Worm (Caenorhabditis elegans) whole organism, mixed stage, embryonic: ENCODE results near the gene srpa-72.

Experiments
- M03D4.4 ChIP-seq: sonication (generic microtip); optimal IDR thresholded peaks from 2 replicates; lab custom pipeline; 2017; ENCODE audit warnings: mild to moderate bottlenecking, missing genetic modification characterization, missing compliant biosample characterization
- bed-3 ChIP-seq: fragments of 200-800 bp; sonication (Bioruptor generic); optimal IDR thresholded peaks from 3 replicates; lab custom pipeline; 2018; ENCODE audit warnings: mild to moderate bottlenecking, missing genetic modification characterization, moderate library complexity, missing compliant biosample characterization
- blmp-1 ChIP-seq: fragments of 150-350 bp; optimal IDR thresholded peaks from 2 replicates; lab custom pipeline; 2014; ENCODE audit warnings: missing biosample characterization, missing genetic modification characterization
- ceh-39 ChIP-seq: fragments of 150-350 bp; optimal IDR thresholded peaks from 2 replicates; lab custom pipeline; 2014; ENCODE audit warnings: missing biosample characterization, missing genetic modification characterization
- ceh-43 ChIP-seq: fragments of 200-800 bp; sonication (Bioruptor generic); optimal IDR thresholded peaks from 2 replicates; lab custom pipeline; 2018; ENCODE audit warnings: mild to moderate bottlenecking, missing genetic modification characterization, moderate library complexity, missing compliant biosample characterization
- ceh-83 ChIP-seq: fragments of 200-800 bp; sonication (Bioruptor generic); optimal IDR thresholded peaks from 2 replicates; lab custom pipeline; 2018; ENCODE audit warnings: mild to moderate bottlenecking, missing genetic modification characterization, missing compliant biosample characterization
- ces-1 ChIP-seq: fragments of 150-350 bp; optimal IDR thresholded peaks from 2 replicates; lab custom pipeline; 2014; ENCODE audit warnings: missing biosample characterization, missing genetic modification reagents, missing genetic modification characterization
- drap-1 ChIP-seq: fragments of 200-800 bp; sonication (Bioruptor generic); optimal IDR thresholded peaks from 3 replicates; lab custom pipeline; 2018; ENCODE audit warnings: mild to moderate bottlenecking, missing genetic modification characterization, missing compliant biosample characterization
- elt-1 ChIP-seq: sonication (generic microtip); optimal IDR thresholded peaks from 2 replicates; lab custom pipeline; 2017; ENCODE audit warnings: missing genetic modification characterization, mild to moderate bottlenecking, missing compliant biosample characterization, antibody characterized with exemption, moderate library complexity, borderline replicate concordance; ENCODE audit not compliant: insufficient read depth
- flh-1 ChIP-seq: fragments of 200-800 bp; sonication (Bioruptor generic); optimal IDR thresholded peaks from 2 replicates; lab custom pipeline; 2018; ENCODE audit warnings: mild to moderate bottlenecking, missing genetic modification characterization, moderate library complexity, missing compliant biosample characterization
- ham-2 ChIP-seq: fragments of 200-800 bp; sonication (Bioruptor generic); optimal IDR thresholded peaks from 2 replicates; lab custom pipeline; 2018; ENCODE audit warnings: mild to moderate bottlenecking, missing genetic modification characterization, missing compliant biosample characterization
- hlh-1 ChIP-seq: fragments of 150-350 bp; optimal IDR thresholded peaks from 2 replicates; lab custom pipeline; 2014; ENCODE audit warnings: missing biosample characterization, missing genetic modification reagents, missing genetic modification characterization
- lin-13 ChIP-seq: fragments of 150-350 bp; optimal IDR thresholded peaks from 2 replicates; lab custom pipeline; 2014; ENCODE audit warnings: missing biosample characterization, missing genetic modification characterization
- lin-32 ChIP-seq: fragments of 200-800 bp; sonication (Bioruptor generic); optimal IDR thresholded peaks from 2 replicates; lab custom pipeline; 2018; ENCODE audit warnings: mild to moderate bottlenecking, missing genetic modification characterization, missing compliant biosample characterization
- lsy-2 ChIP-seq: fragments of 150-350 bp; optimal IDR thresholded peaks from 2 replicates; lab custom pipeline; 2014; ENCODE audit warnings: missing biosample characterization, missing genetic modification characterization
- mab-5 ChIP-seq: fragments of 150-350 bp; optimal IDR thresholded peaks from 2 replicates; lab custom pipeline; 2014; ENCODE audit warnings: missing biosample characterization, missing genetic modification characterization
- mls-2 ChIP-seq: sonication (generic microtip); optimal IDR thresholded peaks from 2 replicates; lab custom pipeline; 2016; ENCODE audit warnings: mild to moderate bottlenecking, missing genetic modification characterization, moderate library complexity, missing compliant biosample characterization
- nhr-2 ChIP-seq: fragments of 150-350 bp; optimal IDR thresholded peaks from 2 replicates; lab custom pipeline; 2014; ENCODE audit warnings: missing biosample characterization, missing genetic modification characterization
- nhr-237 ChIP-seq: fragments of 150-350 bp; optimal IDR thresholded peaks from 2 replicates; lab custom pipeline; 2014; ENCODE audit warnings: missing biosample characterization, missing genetic modification characterization
- nhr-76 ChIP-seq: sonication (generic microtip); optimal IDR thresholded peaks from 2 replicates; lab custom pipeline; 2017; ENCODE audit warnings: missing biosample characterization, missing genetic modification characterization
- snpc-4 ChIP-seq: fragments of 150-350 bp; optimal IDR thresholded peaks from 2 replicates; lab custom pipeline; 2014; ENCODE audit warnings: missing biosample characterization, missing genetic modification characterization
- tbx-8 ChIP-seq: fragments of 200-800 bp; sonication (Bioruptor generic); optimal IDR thresholded peaks from 2 replicates; lab custom pipeline; 2018; ENCODE audit warnings: mild to moderate bottlenecking, missing genetic modification characterization, moderate library complexity, missing compliant biosample characterization
- unc-120 ChIP-seq: sonication (generic microtip); optimal IDR thresholded peaks from 2 replicates; lab custom pipeline; 2017; ENCODE audit warnings: missing genetic modification characterization, missing compliant biosample characterization; ENCODE audit not compliant: poor library complexity, severe bottlenecking
- unc-39 ChIP-seq: fragments of 150-350 bp; optimal IDR thresholded peaks from 2 replicates; lab custom pipeline; 2014; ENCODE audit warnings: missing biosample characterization, missing genetic modification characterization
- unc-62 ChIP-seq: fragments of 150-350 bp; optimal IDR thresholded peaks from 2 replicates; lab custom pipeline; 2014; ENCODE audit warnings: missing biosample characterization, missing genetic modification reagents, missing genetic modification characterization
- ztf-11 ChIP-seq: fragments of 150-350 bp; optimal IDR thresholded peaks from 2 replicates; lab custom pipeline; 2014; ENCODE audit warnings: missing biosample characterization, missing genetic modification characterization

The srpa-72 gene

ce11 chrII:2801764-2802163 lies 14.5 kb downstream of the srpa-72 start:
- TF ChIP-seq lin-13 (tag; lab: Kevin White, UChicago) (peak; percentile 2), bed-3 (no peak)

DNA sequence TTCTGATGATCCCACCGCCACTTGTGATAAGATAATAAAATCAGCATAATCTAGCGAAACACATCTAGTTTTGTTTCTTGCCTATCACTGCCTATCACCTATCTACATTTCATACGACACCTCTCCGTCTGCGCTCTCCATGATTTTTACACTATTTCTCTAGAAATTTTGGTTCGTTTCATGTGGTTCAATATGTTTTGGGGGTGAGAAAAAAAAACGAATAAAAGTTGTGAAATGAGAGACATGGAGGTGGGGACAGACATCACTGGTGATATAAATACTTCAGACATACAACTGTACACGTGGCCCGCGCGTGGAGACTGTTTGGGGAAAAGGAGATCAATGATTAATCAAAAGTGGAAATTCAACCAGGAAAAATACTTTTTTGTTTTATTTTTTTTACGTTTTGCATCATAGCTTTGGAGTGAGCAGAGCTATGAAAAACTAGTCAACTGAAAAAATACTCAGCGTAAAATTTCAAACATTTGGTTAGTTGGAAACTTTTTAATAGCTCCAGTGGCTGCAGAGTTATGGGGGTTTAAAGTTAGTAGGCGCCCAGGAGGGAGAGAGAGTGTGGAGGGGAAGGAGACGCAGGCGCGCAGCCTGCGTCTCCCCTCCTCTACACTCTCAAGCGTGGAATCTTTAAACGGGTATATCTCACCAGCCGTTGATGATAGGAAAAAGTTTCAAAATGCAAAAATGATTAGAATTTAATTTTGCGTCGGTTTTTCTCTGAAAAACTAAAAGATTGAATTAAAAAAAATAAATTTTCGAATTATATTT lies 15.7 kb downstream of the srpa-72 start:
- TF ChIP-seq ces-1 (no peak), flh-1 (no peak)
- TF ChIP-seq, all 35 proteins: peak for 0

DNA sequence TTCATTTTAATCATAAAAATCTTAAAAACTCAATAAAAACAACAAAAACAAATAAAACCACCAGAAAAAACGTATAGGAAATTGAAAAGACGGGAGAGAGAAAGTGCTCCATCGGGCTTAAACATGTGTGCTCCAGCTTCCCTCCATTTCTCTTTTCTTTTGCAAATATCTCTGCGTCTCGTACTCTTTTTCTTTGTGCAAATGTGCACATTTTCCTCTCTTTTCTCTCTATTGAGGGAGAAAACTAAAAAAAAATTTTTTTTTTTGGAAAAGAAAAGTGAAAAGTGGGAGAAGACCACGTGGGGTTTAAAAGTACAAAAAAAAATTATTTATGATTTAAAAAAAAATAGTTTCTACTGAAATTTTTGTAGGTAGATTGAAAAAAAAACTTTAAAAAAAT lies 17.0 kb downstream of the srpa-72 start:
- peak; percentile 12 for TF ChIP-seq ces-1
- TF ChIP-seq mls-2 (tag; lab: Kevin White, UChicago), result no peak
- peak; percentile 50 for TF ChIP-seq unc-120 (tag; lab: Kevin White, UChicago)

DNA sequence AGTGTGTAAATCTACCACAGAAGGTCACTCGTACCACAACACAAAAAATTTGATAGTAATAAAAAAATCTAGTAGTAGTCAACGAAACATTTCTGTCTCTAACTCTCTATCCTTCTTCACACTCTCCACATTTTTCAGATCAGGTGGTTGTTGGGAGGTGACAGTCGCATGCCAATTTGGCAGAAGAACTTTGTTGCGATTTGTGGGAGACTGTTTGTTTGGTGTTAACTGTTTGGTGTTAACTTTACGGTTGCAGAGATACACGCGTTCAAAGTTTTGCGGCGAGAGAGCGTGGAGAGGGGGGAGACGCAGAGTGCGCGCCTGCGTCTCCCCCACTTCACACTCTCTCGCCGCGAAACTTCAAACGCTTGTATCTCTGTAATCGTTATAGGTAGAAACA lies 17.7 kb downstream of the srpa-72 start:
- TF ChIP-seq hlh-1 (tag; lab: Kevin White, UChicago) (no peak), nhr-76 (tag; lab: Kevin White, UChicago) (no peak), lin-13 (tag; lab: Kevin White, UChicago) (no peak), bed-3 (no peak), ham-2 (GFP tag; lab: Kevin White, UChicago) (no peak), ceh-83 (GFP tag; lab: Kevin White, UChicago) (no peak), nhr-237 (tag; lab: Kevin White, UChicago) (no peak), snpc-4 (tag; lab: Kevin White, UChicago) (no peak), ztf-11 (tag; lab: Kevin White, UChicago) (no peak), unc-62 (GFP tag; lab: Kevin White, UChicago) (no peak), mls-2 (tag; lab: Kevin White, UChicago) (no peak), blmp-1 (tag; lab: Kevin White, UChicago) (no peak), nhr-2 (tag; lab: Kevin White, UChicago) (no peak), ceh-43 (GFP tag; lab: Kevin White, UChicago) (no peak), lin-32 (no peak), mab-5 (tag; lab: Kevin White, UChicago) (no peak)

ce11 chrII:2805566-2805965 lies 18.3 kb downstream of the srpa-72 start:
- TF ChIP-seq ceh-39 (tag; lab: Kevin White, UChicago) (no peak), lin-13 (tag; lab: Kevin White, UChicago) (no peak), tbx-8 (GFP tag; lab: Kevin White, UChicago) (no peak), M03D4.4 (tag; lab: Kevin White, UChicago) (no peak), drap-1 (GFP tag; lab: Kevin White, UChicago) (no peak), lsy-2 (tag; lab: Kevin White, UChicago) (no peak), ham-2 (GFP tag; lab: Kevin White, UChicago) (no peak), hlh-1 (tag; lab: Kevin White, UChicago) (no peak), nhr-76 (tag; lab: Kevin White, UChicago) (no peak), ceh-83 (GFP tag; lab: Kevin White, UChicago) (no peak), blmp-1 (tag; lab: Kevin White, UChicago) (no peak), lin-32 (no peak)

ce11 chrII:2807674-2808206 lies 20.5 kb downstream of the srpa-72 start, which contains the start of gene K12H6.12:
Gene K12H6.12, plus strand, starts transcription at chrII:2808156.
- TF ChIP-seq ceh-83 (GFP tag; lab: Kevin White, UChicago), result no peak
- TF ChIP-seq unc-39 (tag; lab: Kevin White, UChicago), result no peak

ce11 chrII:2815017-2815416 lies 27.7 kb downstream of the srpa-72 start:
- TF ChIP-seq ceh-83 (GFP tag; lab: Kevin White, UChicago), result no peak
- no peak for TF ChIP-seq elt-1 (tag; lab: Kevin White, UChicago)
- TF ChIP-seq tbx-8 (GFP tag; lab: Kevin White, UChicago), result no peak
- no peak for TF ChIP-seq lin-32
- no peak for TF ChIP-seq mab-5 (tag; lab: Kevin White, UChicago)
- no peak for TF ChIP-seq ztf-11 (tag; lab: Kevin White, UChicago)
